Worm (Caenorhabditis elegans): ENCODE results near the gene atg-16.1.

The atg-16.1 gene

ce11 chrX:4434577-4434976 is 27.7 kb downstream of the atg-16.1 start:
- TF ChIP-seq nhr-129 (tag; optimal IDR thresholded peaks at IDR 0.05) (peak; percentile 8), dmd-4 (tag; optimal IDR thresholded peaks at IDR 0.05) (no peak), zag-1 (tag; optimal IDR thresholded peaks at IDR 0.05) (peak; percentile 8), lin-11 (tag; optimal IDR thresholded peaks at IDR 0.05) (no peak), R02D3.7 (tag; optimal IDR thresholded peaks at IDR 0.05) (no peak), Y55F3AM.14 (GFP tag; optimal IDR thresholded peaks at IDR 0.05) (no peak), elt-3 (tag; optimal IDR thresholded peaks at IDR 0.05) (no peak), mdl-1 (tag; optimal IDR thresholded peaks at IDR 0.05) (no peak), nhr-23 (tag; optimal IDR thresholded peaks at IDR 0.05) (no peak), sma-3 (GFP tag; optimal IDR thresholded peaks at IDR 0.05) (no peak), aly-2 (tag; optimal IDR thresholded peaks at IDR 0.05) (no peak), unc-55 (GFP tag; optimal IDR thresholded peaks at IDR 0.05) (peak; percentile 18)

ce11 chrX:4429364-4429763 is 32.9 kb downstream of the atg-16.1 start:
- TF ChIP-seq nhr-237 (tag; optimal IDR thresholded peaks at IDR 0.05) (no peak), gmeb-1 (tag; optimal IDR thresholded peaks at IDR 0.05) (no peak), lin-13 (GFP tag; optimal IDR thresholded peaks at IDR 0.05) (no peak), unc-62 (GFP tag; optimal IDR thresholded peaks at IDR 0.05) (no peak), mab-5 (tag; optimal IDR thresholded peaks at IDR 0.05) (no peak), sma-3 (GFP tag; optimal IDR thresholded peaks at IDR 0.05) (no peak), nhr-21 (tag; optimal IDR thresholded peaks at IDR 0.05) (no peak), aly-2 (tag; optimal IDR thresholded peaks at IDR 0.05) (no peak), ceh-82 (tag; optimal IDR thresholded peaks at IDR 0.05) (no peak), R02D3.7 (tag; optimal IDR thresholded peaks at IDR 0.05) (no peak), Y55F3AM.14 (GFP tag; optimal IDR thresholded peaks at IDR 0.05) (no peak), lin-11 (tag; optimal IDR thresholded peaks at IDR 0.05) (no peak), nhr-6 (tag; optimal IDR thresholded peaks at IDR 0.05) (no peak), nhr-77 (tag; optimal IDR thresholded peaks at IDR 0.05) (no peak), skn-1 (tag; optimal IDR thresholded peaks at IDR 0.05) (no peak), ztf-11 (tag; optimal IDR thresholded peaks at IDR 0.05) (no peak), nhr-10 (tag; optimal IDR thresholded peaks at IDR 0.05) (no peak), nhr-11 (tag; optimal IDR thresholded peaks at IDR 0.05) (no peak), blmp-1 (tag; optimal IDR thresholded peaks at IDR 0.05; ENCODE audit: insufficient read depth) (no peak), sma-9 (GFP tag; optimal IDR thresholded peaks at IDR 0.05) (no peak), sma-9 (tag; optimal IDR thresholded peaks at IDR 0.05) (no peak)

ce11 chrX:4427387-4427786 is 34.9 kb downstream of the atg-16.1 start:
- TF ChIP-seq ama-1 (optimal IDR thresholded peaks at IDR 0.05) = no peak
- TF ChIP-seq nhr-77 (tag; optimal IDR thresholded peaks at IDR 0.05) = no peak
- TF ChIP-seq elt-3 (tag; optimal IDR thresholded peaks at IDR 0.05) = no peak
- TF ChIP-seq nhr-129 (tag; optimal IDR thresholded peaks at IDR 0.05) = no peak
- no peak for TF ChIP-seq egl-27 (tag; optimal IDR thresholded peaks at IDR 0.05)
- no peak for TF ChIP-seq lin-13 (GFP tag; optimal IDR thresholded peaks at IDR 0.05)
- TF ChIP-seq nhr-237 (tag; optimal IDR thresholded peaks at IDR 0.05) = no peak
- TF ChIP-seq Y55F3AM.14 (GFP tag; optimal IDR thresholded peaks at IDR 0.05) = no peak
- no peak for TF ChIP-seq nhr-10 (tag; optimal IDR thresholded peaks at IDR 0.05)
- no peak for TF ChIP-seq skn-1 (tag; optimal IDR thresholded peaks at IDR 0.05)
- TF ChIP-seq lsy-2 (tag; optimal IDR thresholded peaks at IDR 0.05) = no peak
- no peak for TF ChIP-seq sma-3 (GFP tag; optimal IDR thresholded peaks at IDR 0.05)
- no peak for TF ChIP-seq R02D3.7 (tag; optimal IDR thresholded peaks at IDR 0.05)
- no peak for TF ChIP-seq lin-11 (tag; optimal IDR thresholded peaks at IDR 0.05)
- TF ChIP-seq dmd-4 (tag; optimal IDR thresholded peaks at IDR 0.05) = no peak
- no peak for TF ChIP-seq alr-1 (tag; optimal IDR thresholded peaks at IDR 0.05)

ce11 chrX:4426496-4426895 is 35.8 kb downstream of the atg-16.1 start:
- TF ChIP-seq ztf-4 (tag; optimal IDR thresholded peaks at IDR 0.05) (no peak), nhr-237 (tag; optimal IDR thresholded peaks at IDR 0.05) (no peak), ceh-82 (tag; optimal IDR thresholded peaks at IDR 0.05) (no peak), elt-3 (tag; optimal IDR thresholded peaks at IDR 0.05) (no peak), zag-1 (tag; optimal IDR thresholded peaks at IDR 0.05) (no peak), egl-27 (tag; optimal IDR thresholded peaks at IDR 0.05) (no peak), lin-11 (tag; optimal IDR thresholded peaks at IDR 0.05) (no peak), F13H6.1 (tag; optimal IDR thresholded peaks at IDR 0.05) (no peak), snpc-4 (tag; optimal IDR thresholded peaks at IDR 0.05) (no peak), ztf-1 (GFP tag; conservative IDR thresholded peaks at IDR 0.05) (no peak), ceh-16 (tag; optimal IDR thresholded peaks at IDR 0.05) (no peak), lin-39 (tag; optimal IDR thresholded peaks at IDR 0.05) (no peak), lin-13 (GFP tag; optimal IDR thresholded peaks at IDR 0.05) (no peak), R02D3.7 (tag; optimal IDR thresholded peaks at IDR 0.05) (no peak), ZK546.5 (tag; optimal IDR thresholded peaks at IDR 0.05) (no peak)
